Fruit fly (Drosophila melanogaster) whole organism, embryonic: Measurements from ENCODE around the gene CG33286.

Source experiments
- Atf-2 ChIP-seq: fragments of 200-800 bp; sonication (Bioruptor generic); optimal IDR thresholded peaks from 2 replicates; lab custom pipeline; 2016; ENCODE audit warnings: missing biosample characterization, missing genetic modification characterization
- CG12942 ChIP-seq: fragments of 200-800 bp; sonication (Bioruptor generic); optimal IDR thresholded peaks from 3 replicates; lab custom pipeline; 2016; ENCODE audit warnings: missing biosample characterization, missing genetic modification characterization
- CG15073 ChIP-seq: fragments of 200-800 bp; sonication (Bioruptor generic); optimal IDR thresholded peaks from 2 replicates; lab custom pipeline; 2016; ENCODE audit warnings: missing biosample characterization, missing genetic modification characterization
- CG17385 ChIP-seq: fragments of 200-800 bp; sonication (Bioruptor generic); optimal IDR thresholded peaks from 3 replicates; lab custom pipeline; 2018; ENCODE audit warnings: missing biosample characterization, mild to moderate bottlenecking, missing genetic modification characterization
- CG17829 ChIP-seq: fragments of 200-800 bp; optimal IDR thresholded peaks from 2 replicates; lab custom pipeline; 2019; ENCODE audit warnings: missing biosample characterization, mild to moderate bottlenecking, missing genetic modification characterization, moderate library complexity
- CG1832 ChIP-seq: fragments of 200-800 bp; sonication (Bioruptor generic); optimal IDR thresholded peaks from 2 replicates; lab custom pipeline; 2017; ENCODE audit warnings: missing biosample characterization, mild to moderate bottlenecking, missing genetic modification characterization, inconsistent platforms
- CG2120 ChIP-seq: fragments of 200-800 bp; sonication (Bioruptor generic); optimal IDR thresholded peaks from 3 replicates; lab custom pipeline; 2016; ENCODE audit warnings: missing biosample characterization, missing genetic modification characterization
- CG2129 ChIP-seq: fragments of 200-800 bp; sonication (Bioruptor generic); IDR thresholded peaks from 2 replicates; pipeline ENCODE4 v1.3.6; 2022; ENCODE audit warnings: missing biosample characterization, missing genetic modification characterization; ENCODE audit not compliant: partially characterized antibody
- CG31441 ChIP-seq: fragments of 200-800 bp; sonication (Bioruptor generic); IDR thresholded peaks from 2 replicates; pipeline ENCODE4 v1.3.6; 2022; ENCODE audit warnings: missing biosample characterization, missing genetic modification characterization
- CG3847 ChIP-seq: fragments of 200-800 bp; sonication (Bioruptor generic); IDR thresholded peaks from 2 replicates; pipeline ENCODE4 v1.3.6; 2022; ENCODE audit warnings: missing biosample characterization, missing genetic modification characterization
- CG4854 ChIP-seq: fragments of 200-800 bp; sonication (Bioruptor generic); optimal IDR thresholded peaks from 2 replicates; lab custom pipeline; 2016; ENCODE audit warnings: missing biosample characterization, missing genetic modification characterization, inconsistent platforms
- CG5180 ChIP-seq: fragments of 200-800 bp; sonication (Bioruptor generic); optimal IDR thresholded peaks from 3 replicates; lab custom pipeline; 2017; ENCODE audit warnings: missing biosample characterization, missing genetic modification characterization, mild to moderate bottlenecking, moderate library complexity, missing genetic modification reagents
- CG7987 ChIP-seq: fragments of 200-800 bp; sonication (Bioruptor generic); optimal IDR thresholded peaks from 2 replicates; lab custom pipeline; 2018; ENCODE audit warnings: missing biosample characterization, mild to moderate bottlenecking, missing genetic modification characterization, moderate library complexity
- CG9727 ChIP-seq: fragments of 200-800 bp; sonication (Bioruptor generic); optimal IDR thresholded peaks from 3 replicates; lab custom pipeline; 2017; ENCODE audit warnings: missing biosample characterization, mild to moderate bottlenecking, missing genetic modification characterization
- CG9817 ChIP-seq: fragments of 200-800 bp; sonication (Bioruptor generic); optimal IDR thresholded peaks from 2 replicates; lab custom pipeline; 2018; ENCODE audit warnings: missing biosample characterization, mild to moderate bottlenecking, missing genetic modification characterization, moderate library complexity
- Camta ChIP-seq: fragments of 200-800 bp; sonication (Bioruptor generic); optimal IDR thresholded peaks from 2 replicates; lab custom pipeline; 2016; ENCODE audit warnings: missing biosample characterization, missing genetic modification characterization
- CkIIα-i1 ChIP-seq: fragments of 200-800 bp; sonication (Bioruptor generic); IDR thresholded peaks from 2 replicates; pipeline ENCODE4 v1.3.6; 2022; ENCODE audit warnings: missing biosample characterization, missing genetic modification characterization
- Deaf1 ChIP-seq: fragments of 200-800 bp; optimal IDR thresholded peaks from 3 replicates; lab custom pipeline; 2019; ENCODE audit warnings: missing biosample characterization, mild to moderate bottlenecking, missing genetic modification characterization, moderate library complexity
- Dll ChIP-seq: fragments of 200-800 bp; sonication (Bioruptor generic); IDR thresholded peaks from 4 replicates; pipeline ENCODE4 v1.3.6; 2022; ENCODE audit warnings: missing biosample characterization, missing genetic modification characterization; ENCODE audit not compliant: partially characterized antibody
- Dp ChIP-seq: fragments of 200-800 bp; sonication (Bioruptor generic); optimal IDR thresholded peaks from 2 replicates; lab custom pipeline; 2018; ENCODE audit warnings: missing biosample characterization, mild to moderate bottlenecking, missing genetic modification characterization, moderate library complexity
- Hmr ChIP-seq: fragments of 200-800 bp; sonication (Bioruptor generic); optimal IDR thresholded peaks from 3 replicates; lab custom pipeline; 2017; ENCODE audit warnings: mild to moderate bottlenecking, missing biosample characterization, missing genetic modification reagents, missing genetic modification characterization
- Mes4 ChIP-seq: fragments of 200-800 bp; sonication (Bioruptor generic); optimal IDR thresholded peaks from 2 replicates; lab custom pipeline; 2016; ENCODE audit warnings: missing biosample characterization, missing genetic modification characterization
- NK7.1 ChIP-seq: fragments of 200-800 bp; sonication (Bioruptor generic); optimal IDR thresholded peaks from 3 replicates; lab custom pipeline; 2016; ENCODE audit warnings: missing biosample characterization, missing genetic modification characterization
- Opbp ChIP-seq: fragments of 200-800 bp; sonication (Bioruptor generic); IDR thresholded peaks from 3 replicates; pipeline ENCODE4 v1.3.6; 2022; ENCODE audit warnings: missing biosample characterization, missing genetic modification characterization; ENCODE audit not compliant: partially characterized antibody
- Side ChIP-seq: fragments of 200-800 bp; sonication (Bioruptor generic); optimal IDR thresholded peaks from 2 replicates; lab custom pipeline; 2016; ENCODE audit warnings: missing biosample characterization, missing genetic modification characterization
- Vsx1 ChIP-seq: fragments of 200-800 bp; sonication (Bioruptor generic); optimal IDR thresholded peaks from 2 replicates; lab custom pipeline; 2017; ENCODE audit warnings: missing biosample characterization, mild to moderate bottlenecking, missing genetic modification characterization, missing genetic modification reagents
- ase ChIP-seq: fragments of 200-800 bp; sonication (Bioruptor generic); IDR thresholded peaks from 3 replicates; pipeline ENCODE4 v1.3.6; 2022; ENCODE audit warnings: missing biosample characterization, missing genetic modification characterization
- ash1 ChIP-seq: fragments of 200-800 bp; sonication (Bioruptor generic); optimal IDR thresholded peaks from 2 replicates; lab custom pipeline; 2018; ENCODE audit warnings: missing biosample characterization, mild to moderate bottlenecking, missing genetic modification characterization
- az2 ChIP-seq: fragments of 200-800 bp; sonication (Bioruptor generic); optimal IDR thresholded peaks from 3 replicates; lab custom pipeline; 2016; ENCODE audit warnings: missing biosample characterization, missing genetic modification characterization
- bcd ChIP-seq: fragments of 200-800 bp; sonication (Bioruptor generic); optimal IDR thresholded peaks from 2 replicates; lab custom pipeline; 2017; ENCODE audit warnings: missing biosample characterization, mild to moderate bottlenecking, missing genetic modification characterization
- cad ChIP-seq: fragments of >200 bp; optimal IDR thresholded peaks from 2 replicates; lab custom pipeline; 2017; ENCODE audit warnings: missing biosample characterization, missing genetic modification characterization
- cato ChIP-seq: fragments of 200-800 bp; sonication (Bioruptor generic); optimal IDR thresholded peaks from 2 replicates; lab custom pipeline; 2016; ENCODE audit warnings: missing biosample characterization, missing genetic modification characterization, borderline replicate concordance
- dm ChIP-seq: fragments of 200-800 bp; sonication (Bioruptor generic); optimal IDR thresholded peaks from 3 replicates; lab custom pipeline; 2016; ENCODE audit warnings: missing biosample characterization, missing genetic modification characterization
- dmrt99B ChIP-seq: fragments of 200-800 bp; sonication (Bioruptor generic); optimal IDR thresholded peaks from 2 replicates; lab custom pipeline; 2018; ENCODE audit warnings: missing biosample characterization, mild to moderate bottlenecking, missing genetic modification characterization, moderate library complexity
- esg ChIP-seq: fragments of 200-800 bp; sonication (Bioruptor generic); conservative IDR thresholded peaks from 2 replicates; pipeline ENCODE4 v1.3.6; 2022; ENCODE audit warnings: missing biosample characterization, missing genetic modification characterization
- eve ChIP-seq, 2 experiments: fragments of >200 bp; optimal IDR thresholded peaks; 2 replicates each; lab custom pipeline; 2017; ENCODE audit warnings: missing biosample characterization in 2 of 2, missing genetic modification characterization in 2 of 2
- fd102C ChIP-seq: fragments of 200-800 bp; sonication (Bioruptor generic); optimal IDR thresholded peaks from 2 replicates; lab custom pipeline; 2018; ENCODE audit warnings: missing biosample characterization, mild to moderate bottlenecking, missing genetic modification characterization, moderate library complexity
- ftz-f1 ChIP-seq: fragments of 200-800 bp; sonication (Bioruptor generic); optimal IDR thresholded peaks from 2 replicates; lab custom pipeline; 2016; ENCODE audit warnings: missing biosample characterization, missing genetic modification characterization
- gem ChIP-seq: fragments of 200-800 bp; sonication (Bioruptor generic); optimal IDR thresholded peaks from 2 replicates; lab custom pipeline; 2019; ENCODE audit warnings: missing biosample characterization, mild to moderate bottlenecking, missing genetic modification characterization, moderate library complexity
- gro ChIP-seq: fragments of 200-800 bp; sonication (Bioruptor generic); optimal IDR thresholded peaks from 2 replicates; lab custom pipeline; 2016; ENCODE audit warnings: missing biosample characterization, missing genetic modification characterization
- her ChIP-seq: fragments of 200-800 bp; sonication (Bioruptor generic); optimal IDR thresholded peaks from 2 replicates; lab custom pipeline; 2016; ENCODE audit warnings: missing biosample characterization, missing genetic modification characterization
- ind ChIP-seq: fragments of 200-800 bp; sonication (Bioruptor generic); optimal IDR thresholded peaks from 3 replicates; lab custom pipeline; 2016; ENCODE audit warnings: missing biosample characterization, missing genetic modification characterization
- jumu ChIP-seq: fragments of 200-800 bp; sonication (Bioruptor generic); optimal IDR thresholded peaks from 3 replicates; lab custom pipeline; 2016; ENCODE audit warnings: missing biosample characterization, missing genetic modification characterization
- peb ChIP-seq: fragments of 200-800 bp; sonication (Bioruptor generic); IDR thresholded peaks from 2 replicates; pipeline ENCODE4 v1.3.6; 2022; ENCODE audit warnings: missing biosample characterization, missing genetic modification characterization
- pho ChIP-seq: fragments of 200-800 bp; sonication (Bioruptor generic); optimal IDR thresholded peaks from 2 replicates; lab custom pipeline; 2016; ENCODE audit warnings: missing biosample characterization, missing genetic modification characterization
- row ChIP-seq: fragments of 200-800 bp; sonication (Bioruptor generic); IDR thresholded peaks from 3 replicates; pipeline ENCODE4 v1.3.6; 2022; ENCODE audit warnings: missing biosample characterization, missing genetic modification characterization
- sc ChIP-seq, 3 experiments: fragments of >200 bp in 2 of 3; fragments of 200-800 bp in 1 of 3; sonication (Bioruptor generic) in 1 of 3; optimal IDR thresholded peaks; 2 replicates in 2 of 3; 3 replicates in 1 of 3; lab custom pipeline; 2017; ENCODE audit warnings: mild to moderate bottlenecking in 1 of 3, missing biosample characterization in 1 of 3, missing genetic modification characterization in 1 of 3, missing genetic modification reagents in 1 of 3
- schlank ChIP-seq: fragments of 200-800 bp; sonication (Bioruptor generic); optimal IDR thresholded peaks from 2 replicates; lab custom pipeline; 2018; ENCODE audit warnings: missing biosample characterization, mild to moderate bottlenecking, missing genetic modification characterization
- sima ChIP-seq: fragments of 200-800 bp; sonication (Bioruptor generic); optimal IDR thresholded peaks from 2 replicates; lab custom pipeline; 2016; ENCODE audit warnings: missing biosample characterization, missing genetic modification characterization
- sisA ChIP-seq: fragments of 200-800 bp; sonication (Bioruptor generic); IDR thresholded peaks from 2 replicates; pipeline ENCODE4 v1.3.6; 2022; ENCODE audit warnings: missing biosample characterization, missing genetic modification characterization
- zf30C ChIP-seq: fragments of 200-800 bp; sonication (Bioruptor generic); optimal IDR thresholded peaks from 3 replicates; lab custom pipeline; 2018; ENCODE audit warnings: missing biosample characterization, mild to moderate bottlenecking, missing genetic modification characterization

CG33286 gene

dm6 chr3L:20950136-20950499 lies 24.4 kb downstream of the CG33286 start (continued):
- TF ChIP-seq CkIIα-i1 (no peak), cato (GFP tag; lab: Kevin White, UChicago) (peak; percentile 6), ash1 (no peak), az2 (peak; percentile 77), zf30C (GFP tag; lab: Kevin White, UChicago) (peak; percentile 74), CG31441 (GFP tag; lab: Robert Waterston, UW) (peak; percentile 62; the same call in 1 of the 2 replicates), Atf-2 (peak; percentile 34), Vsx1 (GFP tag; lab: Kevin White, UChicago) (no peak), Dp (GFP tag; lab: Kevin White, UChicago) (no peak), Opbp (no peak), fd102C (GFP tag; lab: Kevin White, UChicago) (no peak), sisA (GFP tag; lab: Robert Waterston, UW) (peak; percentile 59; the same call in 1 of the 2 replicates), sima (GFP tag; lab: Kevin White, UChicago) (no peak), Side (no peak), cad (no peak), CG7987 (peak; percentile 19), CG9727 (GFP tag; lab: Kevin White, UChicago) (peak; percentile 49), dm (GFP tag; lab: Kevin White, UChicago) (no peak), CG1832 (no peak), bcd (GFP tag; lab: Kevin White, UChicago) (peak; percentile 63), Camta (GFP tag; lab: Kevin White, UChicago) (no peak), Dll (no peak), jumu (GFP tag; lab: Kevin White, UChicago) (no peak), CG2120 (no peak), ase (GFP tag; lab: Robert Waterston, UW) (peak; percentile 48; the same call in 1 of the 3 replicates), peb (GFP tag; lab: Robert Waterston, UW) (peak; percentile 56; the same call in 1 of the 2 replicates), CG5180 (peak; percentile 56), CG12942 (GFP tag; lab: Kevin White, UChicago) (peak; percentile 0), schlank (no peak), row (GFP tag; lab: Robert Waterston, UW) (peak; percentile 70), Hmr (GFP tag; lab: Kevin White, UChicago) (peak; percentile 4), gem (peak; percentile 88), Mes4 (GFP tag; lab: Kevin White, UChicago) (no peak), CG2129 (GFP tag; lab: Robert Waterston, UW) (no peak), CG4854 (GFP tag; lab: Kevin White, UChicago) (no peak), ftz-f1 (GFP tag; lab: Kevin White, UChicago) (no peak), CG9817 (tag; lab: Kevin White, UChicago) (no peak), her (GFP tag; lab: Kevin White, UChicago) (no peak), CG17385 (GFP tag; lab: Kevin White, UChicago) (peak; percentile 57), sc (optimal IDR thresholded peaks at IDR 0.05; lab: Kevin White, UChicago) (no peak), sc (GFP tag; optimal IDR thresholded peaks at IDR 0.05; lab: Kevin White, UChicago) (peak; percentile 66), CG17829 (tag; lab: Kevin White, UChicago) (peak; percentile 81), pho (GFP tag; lab: Kevin White, UChicago) (no peak), dmrt99B (peak; percentile 85), eve (GFP tag; optimal IDR thresholded peaks at IDR 0.05; lab: Kevin White, UChicago) (peak in 1 of 2 experiments; percentile 91), NK7.1 (GFP tag; lab: Kevin White, UChicago) (no peak), esg (GFP tag; lab: Robert Waterston, UW) (peak; percentile 45; the same call in 1 of the 2 replicates), gro (GFP tag; lab: Kevin White, UChicago) (no peak), CG3847 (peak; percentile 15; the same call in 1 of the 2 replicates), ind (peak; percentile 58), Deaf1 (tag; lab: Kevin White, UChicago) (no peak), CG15073 (GFP tag; lab: Kevin White, UChicago) (no peak)
